In the genomic region with DNA sequence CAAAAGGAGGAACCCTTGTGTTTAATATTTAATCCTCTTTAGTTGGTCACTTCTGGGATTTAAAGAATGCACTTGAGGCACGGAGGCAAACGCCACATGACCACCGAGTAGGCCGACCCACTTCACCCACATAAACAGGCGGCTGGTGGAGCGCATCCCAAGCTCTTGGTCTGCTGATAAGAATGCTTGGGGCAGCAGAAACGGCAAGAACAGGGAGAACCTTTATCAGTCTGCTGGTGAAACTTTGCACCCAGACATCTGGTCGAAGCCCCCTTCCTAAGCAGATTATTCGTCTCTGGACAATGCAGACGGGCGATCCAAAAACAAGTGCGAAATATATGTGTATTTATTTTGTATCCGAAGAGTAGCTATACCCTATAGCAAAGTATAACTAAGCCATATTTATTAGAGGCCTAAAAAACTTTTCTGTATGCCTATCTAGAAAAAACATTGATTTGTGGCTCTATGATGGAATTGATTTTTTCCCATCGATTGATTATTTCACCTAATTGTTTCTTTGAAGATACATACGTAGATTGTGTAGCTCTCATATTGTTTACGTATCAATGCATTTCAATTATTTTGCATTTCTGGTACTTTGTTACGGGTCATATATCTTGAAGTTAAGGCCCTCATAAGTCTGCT, we compare ENCODE assay signal across 5 fruit fly cellular contexts.
TF ChIP-seq lines count a peak whose summit lies in the region.

No protein-coding gene starts in this region.

- TF ChIP-seq CTCF in whole organism, embryonic (GFP tag; optimal IDR thresholded peaks at IDR 0.05; lab: Kevin White, UChicago), result no peak

TF ChIP-seq in whole organism, adult, 20 proteins besides CTCF, POLR2A, EP300 and RAD21:
- no peak for TF ChIP-seq CG1620 (GFP tag; optimal IDR thresholded peaks at IDR 0.05; lab: Kevin White, UChicago)
- TF ChIP-seq Crg-1 (GFP tag; optimal IDR thresholded peaks at IDR 0.05; lab: Kevin White, UChicago), result no peak
- peak; percentile 50 for TF ChIP-seq tj (GFP tag; optimal IDR thresholded peaks at IDR 0.05; lab: Kevin White, UChicago)
- no peak for TF ChIP-seq CG14711 (tag; optimal IDR thresholded peaks at IDR 0.05; lab: Kevin White, UChicago)
- no peak for TF ChIP-seq ovo (GFP tag; optimal IDR thresholded peaks at IDR 0.05; lab: Kevin White, UChicago)
- TF ChIP-seq cic (GFP tag; optimal IDR thresholded peaks at IDR 0.05; lab: Kevin White, UChicago), result peak; percentile 51
- TF ChIP-seq CG12768 (GFP tag; optimal IDR thresholded peaks at IDR 0.05; lab: Kevin White, UChicago), result peak; percentile 50
- TF ChIP-seq CG7101 (tag; optimal IDR thresholded peaks at IDR 0.05; lab: Kevin White, UChicago), result no peak
TF ChIP-seq in whole organism, adult: peak in this region for 3.

TF ChIP-seq in whole organism, embryonic, 481 proteins besides CTCF, POLR2A, EP300 and RAD21 (continues in another document):
- peak; percentile 89 for TF ChIP-seq nom (GFP tag; optimal IDR thresholded peaks at IDR 0.05; lab: Kevin White, UChicago)
- TF ChIP-seq usp (GFP tag; optimal IDR thresholded peaks at IDR 0.05; lab: Kevin White, UChicago), result no peak
- TF ChIP-seq Sox102F (GFP tag; optimal IDR thresholded peaks at IDR 0.05; lab: Kevin White, UChicago), result no peak
- TF ChIP-seq Six4 (GFP tag; optimal IDR thresholded peaks at IDR 0.05; lab: Kevin White, UChicago), result no peak
- TF ChIP-seq Med (GFP tag; lab: Kevin White, UChicago), result peak; percentile 78
- TF ChIP-seq Ets65A (GFP tag; lab: Kevin White, UChicago), result peak; percentile 76
- no peak for TF ChIP-seq vfl (GFP tag; optimal IDR thresholded peaks at IDR 0.05; lab: Kevin White, UChicago)
- TF ChIP-seq sob (GFP tag; IDR thresholded peaks at IDR 0.05; lab: Robert Waterston, UW), result 0 out of 2 replicates have a peak, but pooled peaks have one; percentile 5
- no peak for TF ChIP-seq E2f2 (GFP tag; IDR thresholded peaks at IDR 0.05; lab: Robert Waterston, UW)
- TF ChIP-seq NfI (GFP tag; optimal IDR thresholded peaks at IDR 0.05; lab: Kevin White, UChicago), result no peak
- no peak for TF ChIP-seq CG1832 (GFP tag; optimal IDR thresholded peaks at IDR 0.05; lab: Kevin White, UChicago)
- no peak for TF ChIP-seq BEAF-32 (GFP tag; optimal IDR thresholded peaks at IDR 0.05; lab: Kevin White, UChicago)
- no peak for TF ChIP-seq ham (GFP tag; IDR thresholded peaks at IDR 0.05; lab: Robert Waterston, UW)
- TF ChIP-seq CG17328 (GFP tag; IDR thresholded peaks at IDR 0.05; lab: Robert Waterston, UW), result no peak
- TF ChIP-seq bsh (GFP tag; optimal IDR thresholded peaks at IDR 0.05; lab: Kevin White, UChicago), result peak in 1 of 2 experiments; percentile 44
- no peak for TF ChIP-seq h (optimal IDR thresholded peaks at IDR 0.05; lab: Kevin White, UChicago)
- TF ChIP-seq CG4730 (GFP tag; IDR thresholded peaks at IDR 0.05; lab: Robert Waterston, UW), result no peak
- no peak for TF ChIP-seq H2.0 (GFP tag; IDR thresholded peaks at IDR 0.05; lab: Robert Waterston, UW)
- TF ChIP-seq nerfin-2 (GFP tag; IDR thresholded peaks at IDR 0.05; lab: Robert Waterston, UW; ENCODE audit: partially characterized antibody), result no peak
- no peak for TF ChIP-seq CG11398 (GFP tag; optimal IDR thresholded peaks at IDR 0.05; lab: Kevin White, UChicago)

TF ChIP-seq in whole organism, prepupa, 60 proteins besides CTCF, POLR2A, EP300 and RAD21 (continues in another document):
- TF ChIP-seq esn (GFP tag; optimal IDR thresholded peaks at IDR 0.05; lab: Kevin White, UChicago), result peak; percentile 35
- peak in 1 of 2 experiments; percentile 78 for TF ChIP-seq ss (GFP tag; optimal IDR thresholded peaks at IDR 0.05; lab: Kevin White, UChicago)
- TF ChIP-seq CG32006 (GFP tag; optimal IDR thresholded peaks at IDR 0.05; lab: Kevin White, UChicago), result peak; percentile 7
- TF ChIP-seq cyc (GFP tag; optimal IDR thresholded peaks at IDR 0.05; lab: Kevin White, UChicago), result no peak
- TF ChIP-seq Hr38 (GFP tag; optimal IDR thresholded peaks at IDR 0.05; lab: Kevin White, UChicago), result no peak
- TF ChIP-seq Ets96B (tag; optimal IDR thresholded peaks at IDR 0.05; lab: Kevin White, UChicago), result peak; percentile 12
- TF ChIP-seq Met (GFP tag; optimal IDR thresholded peaks at IDR 0.05; lab: Kevin White, UChicago), result peak; percentile 48
- no peak; the same call in 2 of the 3 replicates for TF ChIP-seq eg (GFP tag; IDR thresholded peaks at IDR 0.05; lab: Robert Waterston, UW)
- TF ChIP-seq CG15336 (GFP tag; IDR thresholded peaks at IDR 0.05; lab: Robert Waterston, UW), result peak; percentile 31; the same call in 1 of the 2 replicates
- TF ChIP-seq Eip75B (GFP tag; optimal IDR thresholded peaks at IDR 0.05; lab: Kevin White, UChicago), result no peak
- no peak for TF ChIP-seq fd85E (GFP tag; optimal IDR thresholded peaks at IDR 0.05; lab: Kevin White, UChicago)
- peak; percentile 23 for TF ChIP-seq CG10669 (GFP tag; optimal IDR thresholded peaks at IDR 0.05; lab: Kevin White, UChicago)
- TF ChIP-seq CG34406 (GFP tag; optimal IDR thresholded peaks at IDR 0.05; lab: Kevin White, UChicago), result no peak
- no peak for TF ChIP-seq fkh (GFP tag; optimal IDR thresholded peaks at IDR 0.05; lab: Kevin White, UChicago)
- TF ChIP-seq CG6792 (GFP tag; optimal IDR thresholded peaks at IDR 0.05; lab: Kevin White, UChicago), result no peak
- peak; percentile 36 for TF ChIP-seq spab (GFP tag; optimal IDR thresholded peaks at IDR 0.05; lab: Kevin White, UChicago)
- peak; percentile 41 for TF ChIP-seq vri (GFP tag; optimal IDR thresholded peaks at IDR 0.05; lab: Kevin White, UChicago)
- TF ChIP-seq CG8119 (GFP tag; IDR thresholded peaks at IDR 0.05; lab: Robert Waterston, UW), result no peak
- no peak for TF ChIP-seq CG8319 (GFP tag; optimal IDR thresholded peaks at IDR 0.05; lab: Kevin White, UChicago)

TF ChIP-seq in whole organism, pupa, 21 proteins besides CTCF, POLR2A, EP300 and RAD21:
- TF ChIP-seq Pif1A (GFP tag; optimal IDR thresholded peaks at IDR 0.05; lab: Kevin White, UChicago), result peak; percentile 19
- no peak for TF ChIP-seq Pif1B (GFP tag; optimal IDR thresholded peaks at IDR 0.05; lab: Kevin White, UChicago)
- peak; percentile 26 for TF ChIP-seq CG8301 (tag; optimal IDR thresholded peaks at IDR 0.05; lab: Kevin White, UChicago)
- no peak for TF ChIP-seq CG10348 (GFP tag; IDR thresholded peaks at IDR 0.05; lab: Robert Waterston, UW)
- TF ChIP-seq Ets98B (GFP tag; IDR thresholded peaks at IDR 0.05; lab: Robert Waterston, UW), result peak; percentile 72
- TF ChIP-seq D1 (tag; optimal IDR thresholded peaks at IDR 0.05; lab: Kevin White, UChicago), result no peak
- peak; percentile 62 for TF ChIP-seq gl (tag; optimal IDR thresholded peaks at IDR 0.05; lab: Kevin White, UChicago)
- TF ChIP-seq EcR (GFP tag; optimal IDR thresholded peaks at IDR 0.05; lab: Kevin White, UChicago), result peak; percentile 71
- peak; percentile 16 for TF ChIP-seq Snoo (tag; optimal IDR thresholded peaks at IDR 0.05; lab: Kevin White, UChicago)
- no peak for TF ChIP-seq CG9948 (tag; optimal IDR thresholded peaks at IDR 0.05; lab: Kevin White, UChicago)
- TF ChIP-seq fd96Ca (GFP tag; IDR thresholded peaks at IDR 0.05; lab: Robert Waterston, UW), result no peak
- no peak for TF ChIP-seq CG13204 (GFP tag; optimal IDR thresholded peaks at IDR 0.05; lab: Kevin White, UChicago)
- no peak for TF ChIP-seq rn (GFP tag; IDR thresholded peaks at IDR 0.05; lab: Robert Waterston, UW)
- peak; percentile 56 for TF ChIP-seq CG12605 (GFP tag; IDR thresholded peaks at IDR 0.05; lab: Robert Waterston, UW)
- peak; percentile 47 for TF ChIP-seq CG8159 (tag; optimal IDR thresholded peaks at IDR 0.05; lab: Kevin White, UChicago)
- TF ChIP-seq CG17806 (tag; optimal IDR thresholded peaks at IDR 0.05; lab: Kevin White, UChicago), result peak; percentile 4
- TF ChIP-seq CG32121 (GFP tag; IDR thresholded peaks at IDR 0.05; lab: Robert Waterston, UW), result 0 out of 2 replicates have a peak, but pooled peaks have one; percentile 14
- no peak for TF ChIP-seq CG34367 (tag; optimal IDR thresholded peaks at IDR 0.05; lab: Kevin White, UChicago)
- TF ChIP-seq CG14655 (GFP tag; optimal IDR thresholded peaks at IDR 0.05; lab: Kevin White, UChicago), result peak; percentile 36
- peak; percentile 75; the same call in 2 of the 3 replicates for TF ChIP-seq CG4496 (GFP tag; IDR thresholded peaks at IDR 0.05; lab: Robert Waterston, UW)
- TF ChIP-seq CG15710 (tag; optimal IDR thresholded peaks at IDR 0.05; lab: Kevin White, UChicago), result no peak
TF ChIP-seq in whole organism, pupa: peak in this region for 12.

TF ChIP-seq in whole organism, wandering third instar larva, 38 proteins besides CTCF, POLR2A, EP300 and RAD21:
- TF ChIP-seq fru (GFP tag; optimal IDR thresholded peaks at IDR 0.05; lab: Kevin White, UChicago), result peak; percentile 41
- TF ChIP-seq foxo (GFP tag; optimal IDR thresholded peaks at IDR 0.05; lab: Kevin White, UChicago), result peak in 1 of 2 experiments; percentile 33
- TF ChIP-seq rgr (GFP tag; optimal IDR thresholded peaks at IDR 0.05; lab: Kevin White, UChicago), result peak; percentile 20
- peak; percentile 8 for TF ChIP-seq h (GFP tag; optimal IDR thresholded peaks at IDR 0.05; lab: Kevin White, UChicago)
- TF ChIP-seq N (GFP tag; optimal IDR thresholded peaks at IDR 0.05; lab: Kevin White, UChicago), result no peak
- TF ChIP-seq dmrt93B (GFP tag; optimal IDR thresholded peaks at IDR 0.05; lab: Kevin White, UChicago), result no peak
- no peak for TF ChIP-seq Rel (GFP tag; optimal IDR thresholded peaks at IDR 0.05; lab: Kevin White, UChicago)
- peak; percentile 35 for TF ChIP-seq Rel (tag; optimal IDR thresholded peaks at IDR 0.05; lab: Kevin White, UChicago)
- no peak for TF ChIP-seq CG9705 (GFP tag; optimal IDR thresholded peaks at IDR 0.05; lab: Kevin White, UChicago)
- TF ChIP-seq lola (GFP tag; optimal IDR thresholded peaks at IDR 0.05; lab: Kevin White, UChicago), result no peak
- peak; percentile 30 for TF ChIP-seq Hnf4 (GFP tag; optimal IDR thresholded peaks at IDR 0.05; lab: Kevin White, UChicago)
- TF ChIP-seq Dif (GFP tag; optimal IDR thresholded peaks at IDR 0.05; lab: Kevin White, UChicago; ENCODE audit: partially characterized antibody), result peak; percentile 0
